Worm (Caenorhabditis elegans) whole organism, mixed stage, embryonic: ENCODE data around the gene orc-1.

Experiments used
- M03D4.4 ChIP-seq: sonication (generic microtip); optimal IDR thresholded peaks from 2 replicates; lab custom pipeline; 2017; ENCODE audit warnings: mild to moderate bottlenecking, missing genetic modification characterization, missing compliant biosample characterization
- bed-3 ChIP-seq: fragments of 200-800 bp; sonication (Bioruptor generic); optimal IDR thresholded peaks from 3 replicates; lab custom pipeline; 2018; ENCODE audit warnings: mild to moderate bottlenecking, missing genetic modification characterization, moderate library complexity, missing compliant biosample characterization
- blmp-1 ChIP-seq: fragments of 150-350 bp; optimal IDR thresholded peaks from 2 replicates; lab custom pipeline; 2014; ENCODE audit warnings: missing biosample characterization, missing genetic modification characterization
- ceh-39 ChIP-seq: fragments of 150-350 bp; optimal IDR thresholded peaks from 2 replicates; lab custom pipeline; 2014; ENCODE audit warnings: missing biosample characterization, missing genetic modification characterization
- ceh-43 ChIP-seq: fragments of 200-800 bp; sonication (Bioruptor generic); optimal IDR thresholded peaks from 2 replicates; lab custom pipeline; 2018; ENCODE audit warnings: mild to moderate bottlenecking, missing genetic modification characterization, moderate library complexity, missing compliant biosample characterization
- ceh-83 ChIP-seq: fragments of 200-800 bp; sonication (Bioruptor generic); optimal IDR thresholded peaks from 2 replicates; lab custom pipeline; 2018; ENCODE audit warnings: mild to moderate bottlenecking, missing genetic modification characterization, missing compliant biosample characterization
- ces-1 ChIP-seq: fragments of 150-350 bp; optimal IDR thresholded peaks from 2 replicates; lab custom pipeline; 2014; ENCODE audit warnings: missing biosample characterization, missing genetic modification reagents, missing genetic modification characterization
- cnd-1 ChIP-seq: fragments of 200-800 bp; sonication (Bioruptor generic); optimal IDR thresholded peaks from 2 replicates; lab custom pipeline; 2018; ENCODE audit warnings: mild to moderate bottlenecking, missing genetic modification characterization, missing compliant biosample characterization
- drap-1 ChIP-seq: fragments of 200-800 bp; sonication (Bioruptor generic); optimal IDR thresholded peaks from 3 replicates; lab custom pipeline; 2018; ENCODE audit warnings: mild to moderate bottlenecking, missing genetic modification characterization, missing compliant biosample characterization
- elt-3 ChIP-seq: fragments of 150-350 bp; optimal IDR thresholded peaks from 2 replicates; lab custom pipeline; 2014; ENCODE audit warnings: missing biosample characterization, missing genetic modification characterization
- flh-1 ChIP-seq: fragments of 200-800 bp; sonication (Bioruptor generic); optimal IDR thresholded peaks from 2 replicates; lab custom pipeline; 2018; ENCODE audit warnings: mild to moderate bottlenecking, missing genetic modification characterization, moderate library complexity, missing compliant biosample characterization
- hlh-1 ChIP-seq: fragments of 150-350 bp; optimal IDR thresholded peaks from 2 replicates; lab custom pipeline; 2014; ENCODE audit warnings: missing biosample characterization, missing genetic modification reagents, missing genetic modification characterization
- lin-13 ChIP-seq: fragments of 150-350 bp; optimal IDR thresholded peaks from 2 replicates; lab custom pipeline; 2014; ENCODE audit warnings: missing biosample characterization, missing genetic modification characterization
- lsy-2 ChIP-seq: fragments of 150-350 bp; optimal IDR thresholded peaks from 2 replicates; lab custom pipeline; 2014; ENCODE audit warnings: missing biosample characterization, missing genetic modification characterization
- mab-5 ChIP-seq: fragments of 150-350 bp; optimal IDR thresholded peaks from 2 replicates; lab custom pipeline; 2014; ENCODE audit warnings: missing biosample characterization, missing genetic modification characterization
- mep-1 ChIP-seq: fragments of 150-350 bp; optimal IDR thresholded peaks from 2 replicates; lab custom pipeline; 2017; ENCODE audit warnings: missing biosample characterization, missing genetic modification reagents, missing genetic modification characterization, inconsistent platforms
- mls-2 ChIP-seq: sonication (generic microtip); optimal IDR thresholded peaks from 2 replicates; lab custom pipeline; 2016; ENCODE audit warnings: mild to moderate bottlenecking, missing genetic modification characterization, moderate library complexity, missing compliant biosample characterization
- nhr-12 ChIP-seq: fragments of 150-350 bp; optimal IDR thresholded peaks from 2 replicates; lab custom pipeline; 2014; ENCODE audit warnings: missing biosample characterization, missing genetic modification characterization
- nhr-2 ChIP-seq: fragments of 150-350 bp; optimal IDR thresholded peaks from 2 replicates; lab custom pipeline; 2014; ENCODE audit warnings: missing biosample characterization, missing genetic modification characterization
- nhr-237 ChIP-seq: fragments of 150-350 bp; optimal IDR thresholded peaks from 2 replicates; lab custom pipeline; 2014; ENCODE audit warnings: missing biosample characterization, missing genetic modification characterization
- nhr-28 ChIP-seq: fragments of 150-350 bp; optimal IDR thresholded peaks from 2 replicates; lab custom pipeline; 2014; ENCODE audit warnings: missing biosample characterization, missing genetic modification characterization
- nhr-76 ChIP-seq: sonication (generic microtip); optimal IDR thresholded peaks from 2 replicates; lab custom pipeline; 2017; ENCODE audit warnings: missing biosample characterization, missing genetic modification characterization
- pha-4 ChIP-seq: fragments of 150-350 bp; optimal IDR thresholded peaks from 2 replicates; lab custom pipeline; 2018; ENCODE audit warnings: missing biosample characterization, missing genetic modification reagents, missing genetic modification characterization
- sem-2 ChIP-seq: fragments of 200-800 bp; sonication (Bioruptor generic); optimal IDR thresholded peaks from 2 replicates; lab custom pipeline; 2018; ENCODE audit warnings: mild to moderate bottlenecking, missing genetic modification characterization, missing compliant biosample characterization
- snpc-4 ChIP-seq: fragments of 150-350 bp; optimal IDR thresholded peaks from 2 replicates; lab custom pipeline; 2014; ENCODE audit warnings: missing biosample characterization, missing genetic modification characterization
- sptf-1 ChIP-seq: sonication (generic microtip); optimal IDR thresholded peaks from 2 replicates; lab custom pipeline; 2017; ENCODE audit warnings: mild to moderate bottlenecking, missing genetic modification characterization, moderate library complexity, missing compliant biosample characterization
- tbx-8 ChIP-seq: fragments of 200-800 bp; sonication (Bioruptor generic); optimal IDR thresholded peaks from 2 replicates; lab custom pipeline; 2018; ENCODE audit warnings: mild to moderate bottlenecking, missing genetic modification characterization, moderate library complexity, missing compliant biosample characterization
- unc-120 ChIP-seq: sonication (generic microtip); optimal IDR thresholded peaks from 2 replicates; lab custom pipeline; 2017; ENCODE audit warnings: missing genetic modification characterization, missing compliant biosample characterization; ENCODE audit not compliant: poor library complexity, severe bottlenecking
- unc-39 ChIP-seq: fragments of 150-350 bp; optimal IDR thresholded peaks from 2 replicates; lab custom pipeline; 2014; ENCODE audit warnings: missing biosample characterization, missing genetic modification characterization
- unc-62 ChIP-seq: fragments of 150-350 bp; optimal IDR thresholded peaks from 2 replicates; lab custom pipeline; 2014; ENCODE audit warnings: missing biosample characterization, missing genetic modification reagents, missing genetic modification characterization
- zip-8 ChIP-seq: fragments of 150-350 bp; optimal IDR thresholded peaks from 2 replicates; lab custom pipeline; 2014; ENCODE audit warnings: missing biosample characterization, missing genetic modification characterization
- ztf-11 ChIP-seq: fragments of 150-350 bp; optimal IDR thresholded peaks from 2 replicates; lab custom pipeline; 2014; ENCODE audit warnings: missing biosample characterization, missing genetic modification characterization

The orc-1 gene

ce11 chrIII:10634034-10634433 lies 8.9 kb upstream of the orc-1 start:
- TF ChIP-seq lin-13 (peak; percentile 22), nhr-76 (tag; lab: Kevin White, UChicago) (no peak), nhr-237 (peak; percentile 56), snpc-4 (tag; lab: Kevin White, UChicago) (no peak), drap-1 (peak; percentile 52), tbx-8 (GFP tag; lab: Kevin White, UChicago) (no peak), lsy-2 (tag; lab: Kevin White, UChicago) (peak; percentile 55), mep-1 (peak; percentile 68), sptf-1 (peak; percentile 77), hlh-1 (tag; lab: Kevin White, UChicago) (peak; percentile 38), bed-3 (GFP tag; lab: Kevin White, UChicago) (peak; percentile 16), unc-62 (GFP tag; lab: Kevin White, UChicago) (peak; percentile 16), blmp-1 (tag; lab: Kevin White, UChicago) (no peak), ces-1 (GFP tag; lab: Kevin White, UChicago) (peak; percentile 69), ceh-39 (tag; lab: Kevin White, UChicago) (no peak), M03D4.4 (tag; lab: Kevin White, UChicago) (peak; percentile 33), flh-1 (GFP tag; lab: Kevin White, UChicago) (peak; percentile 50), pha-4 (tag; lab: Kevin White, UChicago) (peak; percentile 47), nhr-2 (tag; lab: Kevin White, UChicago) (peak; percentile 77), nhr-12 (tag; lab: Kevin White, UChicago) (no peak), elt-3 (tag; lab: Kevin White, UChicago) (no peak), unc-120 (tag; lab: Kevin White, UChicago) (peak; percentile 35)
- TF ChIP-seq, all 35 proteins: peak for 15

DNA sequence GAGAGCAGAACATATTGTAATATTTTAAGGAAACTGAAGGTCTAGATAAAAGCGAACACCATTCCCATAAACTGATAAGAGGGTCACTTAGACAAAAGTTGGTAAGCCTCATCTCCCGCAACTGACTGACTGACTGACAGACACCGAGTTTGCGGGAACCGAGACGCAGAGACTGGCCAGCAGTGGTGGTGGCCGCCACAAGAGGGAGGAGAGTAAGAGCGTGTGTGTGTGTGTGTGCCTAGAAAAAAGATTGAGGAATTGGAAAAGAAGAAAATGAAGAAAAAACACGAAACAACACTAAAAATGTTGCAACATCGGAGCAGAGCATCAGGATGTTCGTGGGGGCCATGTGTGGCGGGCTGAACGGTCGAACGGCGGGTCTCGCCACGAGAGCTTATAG lies 8.4 kb upstream of the orc-1 start:
- TF ChIP-seq nhr-237 (no peak), snpc-4 (tag; lab: Kevin White, UChicago) (no peak), mab-5 (no peak), lsy-2 (tag; lab: Kevin White, UChicago) (no peak), tbx-8 (GFP tag; lab: Kevin White, UChicago) (no peak), sem-2 (GFP tag; lab: Kevin White, UChicago) (no peak), blmp-1 (tag; lab: Kevin White, UChicago) (no peak), ztf-11 (tag; lab: Kevin White, UChicago) (no peak), zip-8 (tag; lab: Kevin White, UChicago) (no peak)
- TF ChIP-seq, all 35 proteins: peak for 0

- TF ChIP-seq flh-1 (GFP tag; lab: Kevin White, UChicago) (no peak), nhr-28 (no peak), ces-1 (GFP tag; lab: Kevin White, UChicago) (no peak), ceh-43 (GFP tag; lab: Kevin White, UChicago) (no peak), ztf-11 (tag; lab: Kevin White, UChicago) (no peak), nhr-76 (tag; lab: Kevin White, UChicago) (no peak), unc-62 (GFP tag; lab: Kevin White, UChicago) (no peak), nhr-2 (tag; lab: Kevin White, UChicago) (no peak), unc-39 (no peak), pha-4 (tag; lab: Kevin White, UChicago) (no peak), ceh-39 (tag; lab: Kevin White, UChicago) (no peak), drap-1 (no peak), M03D4.4 (tag; lab: Kevin White, UChicago) (no peak), mls-2 (no peak), cnd-1 (tag; lab: Kevin White, UChicago) (no peak), ceh-83 (no peak), snpc-4 (tag; lab: Kevin White, UChicago) (no peak), unc-120 (tag; lab: Kevin White, UChicago) (no peak)
These were observed 6.4 kb upstream of the orc-1 start for ce11 chrIII:10636493-10637031.

DNA sequence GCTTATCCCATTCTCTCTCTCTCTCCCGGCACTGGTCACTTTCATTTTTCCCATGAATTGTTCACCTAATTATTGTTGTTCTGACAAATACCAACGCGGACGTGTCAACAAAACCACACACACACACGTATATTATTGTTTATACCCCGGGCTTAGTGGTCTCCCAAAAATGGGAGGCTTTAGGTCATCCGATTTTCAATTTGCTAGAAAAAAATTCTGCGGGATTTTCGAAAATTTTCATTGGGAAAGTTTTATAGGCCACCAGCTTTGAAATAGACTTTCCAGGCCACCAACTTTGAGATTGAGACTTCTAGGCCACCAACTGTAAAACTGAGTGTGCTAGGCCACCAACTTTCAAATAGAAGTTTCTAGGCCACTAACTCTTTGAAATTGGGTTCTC lies 5.0 kb upstream of the orc-1 start:
- no peak for TF ChIP-seq sem-2 (GFP tag; lab: Kevin White, UChicago)
- no peak for TF ChIP-seq M03D4.4 (tag; lab: Kevin White, UChicago)
- TF ChIP-seq lsy-2 (tag; lab: Kevin White, UChicago), result no peak
- no peak for TF ChIP-seq bed-3 (GFP tag; lab: Kevin White, UChicago)
- no peak for TF ChIP-seq pha-4 (tag; lab: Kevin White, UChicago)
- TF ChIP-seq nhr-76 (tag; lab: Kevin White, UChicago), result no peak
- no peak for TF ChIP-seq cnd-1 (tag; lab: Kevin White, UChicago)
- TF ChIP-seq flh-1 (GFP tag; lab: Kevin White, UChicago), result no peak
- TF ChIP-seq nhr-28, result no peak
- TF ChIP-seq, all 35 proteins: peak for 0
